Worm (Caenorhabditis elegans) whole organism, L4 larva: ENCODE results near the gene faxc-1.

ENCODE experiments used
- aly-2 ChIP-seq: sonication (generic microtip); optimal IDR thresholded peaks from 2 replicates; lab custom pipeline; 2018; ENCODE audit warnings: missing biosample characterization, missing genetic modification characterization
- ceh-28 ChIP-seq: fragments of 150-350 bp; optimal IDR thresholded peaks from 2 replicates; lab custom pipeline; 2014; ENCODE audit warnings: missing biosample characterization, missing genetic modification reagents, missing genetic modification characterization
- ceh-82 ChIP-seq: sonication (generic microtip); optimal IDR thresholded peaks from 2 replicates; lab custom pipeline; 2017; ENCODE audit warnings: missing biosample characterization, missing genetic modification characterization
- egl-27 ChIP-seq: sonication (generic microtip); optimal IDR thresholded peaks from 3 replicates; lab custom pipeline; 2017; ENCODE audit warnings: missing biosample characterization, missing genetic modification reagents, missing genetic modification characterization
- fos-1 ChIP-seq: fragments of 150-350 bp; optimal IDR thresholded peaks from 2 replicates; lab custom pipeline; 2014; ENCODE audit warnings: missing biosample characterization, missing genetic modification characterization
- lin-13 ChIP-seq: fragments of 150-350 bp; optimal IDR thresholded peaks from 2 replicates; lab custom pipeline; 2014; ENCODE audit warnings: missing biosample characterization, missing genetic modification reagents, missing genetic modification characterization
- madf-5 ChIP-seq, 2 experiments: fragments of 200-800 bp; sonication (Bioruptor generic); IDR thresholded peaks; 2 replicates each; pipeline ENCODE4 v1.3.6; 2022; ENCODE audit warnings: missing compliant biosample characterization in 2 of 2, missing genetic modification characterization in 2 of 2
- mdl-1 ChIP-seq, 2 experiments: fragments of 150-350 bp in 1 of 2; sonication (generic microtip) in 1 of 2; optimal IDR thresholded peaks; 2 replicates each; lab custom pipeline; 2014 to 2017; ENCODE audit warnings: missing biosample characterization in 2 of 2, missing genetic modification characterization in 2 of 2
- nhr-10 ChIP-seq: fragments of 150-350 bp; optimal IDR thresholded peaks from 2 replicates; lab custom pipeline; 2014; ENCODE audit warnings: missing biosample characterization, missing genetic modification characterization
- nhr-237 ChIP-seq: sonication (generic microtip); optimal IDR thresholded peaks from 2 replicates; lab custom pipeline; 2017; ENCODE audit warnings: missing biosample characterization, missing genetic modification characterization
- nhr-76 ChIP-seq: fragments of 150-350 bp; optimal IDR thresholded peaks from 2 replicates; lab custom pipeline; 2014; ENCODE audit warnings: missing biosample characterization, missing genetic modification characterization
- pha-4 ChIP-seq, 2 experiments: fragments of 150-350 bp in 1 of 2; fragments of 200-800 bp in 1 of 2; sonication (Bioruptor generic) in 1 of 2; IDR thresholded peaks in 1 of 2; optimal IDR thresholded peaks in 1 of 2; 2 replicates each; pipeline versions ENCODE4 v1.3.6 to Lab custom; 2014 to 2022; ENCODE audit warnings: missing genetic modification characterization in 2 of 2, missing genetic modification reagents in 2 of 2, missing biosample characterization in 1 of 2, missing compliant biosample characterization in 1 of 2

DNA sequence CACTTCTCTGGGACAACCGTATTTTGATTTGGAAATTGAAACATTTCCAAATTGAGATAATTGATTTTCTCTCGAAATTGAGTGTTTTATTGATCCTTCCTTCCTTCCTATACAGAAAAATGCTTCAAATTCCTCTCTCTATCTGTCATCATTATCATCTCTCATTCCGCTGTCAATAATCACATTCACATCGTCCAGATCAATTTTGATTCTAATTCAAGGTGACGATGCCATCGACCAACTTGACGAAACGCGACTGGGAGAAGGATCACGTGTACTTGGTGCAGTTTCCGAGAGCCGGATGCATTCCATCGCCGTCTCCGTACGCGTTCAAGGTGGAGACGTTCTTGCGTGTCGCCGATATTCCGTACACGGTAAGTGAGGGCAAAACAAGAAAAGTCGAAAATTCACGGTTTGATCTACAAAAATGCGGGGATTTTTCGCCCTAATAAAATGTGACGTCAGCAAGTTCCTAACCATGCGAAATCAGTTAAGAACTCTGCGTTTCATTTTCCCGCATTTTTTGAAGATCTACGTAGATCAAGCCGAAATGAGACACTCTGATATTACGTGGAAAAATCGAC, at the start of gene faxc-1:
- no peak for TF ChIP-seq ceh-82
- TF ChIP-seq mdl-1 (tag; optimal IDR thresholded peaks at IDR 0.05; lab: Kevin White, UChicago): no peak
- TF ChIP-seq fos-1 (tag; lab: Kevin White, UChicago): no peak
- no peak for TF ChIP-seq egl-27 (tag; lab: Kevin White, UChicago)
- TF ChIP-seq aly-2 (tag; lab: Kevin White, UChicago): no peak
- no peak for TF ChIP-seq nhr-76 (tag; lab: Kevin White, UChicago)
- TF ChIP-seq pha-4 (GFP tag; IDR thresholded peaks at IDR 0.05; lab: Robert Waterston, UW): no peak
- no peak for TF ChIP-seq pha-4 (tag; optimal IDR thresholded peaks at IDR 0.05; lab: Kevin White, UChicago)
- TF ChIP-seq lin-13 (GFP tag; lab: Kevin White, UChicago): no peak
- no peak for TF ChIP-seq ceh-28 (tag; lab: Kevin White, UChicago)
- TF ChIP-seq nhr-10 (tag; lab: Kevin White, UChicago): no peak
- TF ChIP-seq nhr-237 (tag; lab: Kevin White, UChicago): no peak
- no peak for TF ChIP-seq madf-5 (GFP tag; IDR thresholded peaks at IDR 0.05; lab: Robert Waterston, UW)
